Worm (Caenorhabditis elegans) whole organism, L4 larva: ENCODE measurements around the gene F45F2.11.

Experiments used
- F44E2.7 ChIP-seq: fragments of 200-800 bp; sonication (Bioruptor generic); IDR thresholded peaks from 2 replicates; pipeline ENCODE4 v2.1.2; 2022; ENCODE audit warnings: missing genetic modification characterization, missing compliant biosample characterization
- R02D3.7 ChIP-seq: fragments of 150-350 bp; sonication (generic microtip); optimal IDR thresholded peaks from 3 replicates; lab custom pipeline; 2014; ENCODE audit warnings: missing biosample characterization, missing genetic modification characterization
- T26A8.4 ChIP-seq: fragments of 200-800 bp; sonication (Bioruptor generic); IDR thresholded peaks from 2 replicates; pipeline ENCODE4 v1.3.6; 2022; ENCODE audit warnings: missing genetic modification characterization, missing compliant biosample characterization
- Y105C5A.15 ChIP-seq: fragments of 200-800 bp; sonication (Bioruptor generic); IDR thresholded peaks from 2 replicates; pipeline ENCODE4 v1.3.6; 2022; ENCODE audit warnings: missing genetic modification characterization, missing compliant biosample characterization
- Y48G9A.11 ChIP-seq: fragments of 200-800 bp; sonication (Bioruptor generic); IDR thresholded peaks from 2 replicates; pipeline ENCODE4 v1.3.6; 2022; ENCODE audit warnings: missing genetic modification reagents, missing genetic modification characterization, missing compliant biosample characterization
- ZK546.5 ChIP-seq, 2 experiments: sonication (generic microtip); optimal IDR thresholded peaks; 2 replicates each; lab custom pipeline; 2017; ENCODE audit warnings: missing biosample characterization in 2 of 2, missing genetic modification characterization in 2 of 2
- aly-2 ChIP-seq: sonication (generic microtip); optimal IDR thresholded peaks from 2 replicates; lab custom pipeline; 2018; ENCODE audit warnings: missing biosample characterization, missing genetic modification characterization
- attf-4 ChIP-seq: sonication (generic microtip); optimal IDR thresholded peaks from 3 replicates; lab custom pipeline; 2017; ENCODE audit warnings: missing biosample characterization, missing genetic modification characterization
- ceh-28 ChIP-seq: fragments of 150-350 bp; optimal IDR thresholded peaks from 2 replicates; lab custom pipeline; 2014; ENCODE audit warnings: missing biosample characterization, missing genetic modification reagents, missing genetic modification characterization
- ceh-44 ChIP-seq: fragments of 200-800 bp; sonication (Bioruptor generic); IDR thresholded peaks from 2 replicates; pipeline ENCODE4 v1.3.6; 2022; ENCODE audit warnings: missing genetic modification reagents, missing genetic modification characterization, missing compliant biosample characterization
- ceh-82 ChIP-seq: sonication (generic microtip); optimal IDR thresholded peaks from 2 replicates; lab custom pipeline; 2017; ENCODE audit warnings: missing biosample characterization, missing genetic modification characterization
- ces-1 ChIP-seq: fragments of 150-350 bp; sonication (generic microtip); optimal IDR thresholded peaks from 4 replicates; lab custom pipeline; 2014; ENCODE audit warnings: missing biosample characterization, missing genetic modification reagents, missing genetic modification characterization
- daf-12 ChIP-seq: fragments of 150-350 bp; optimal IDR thresholded peaks from 2 replicates; lab custom pipeline; 2014; ENCODE audit warnings: missing biosample characterization, missing genetic modification reagents, missing genetic modification characterization
- daf-16 ChIP-seq, 3 experiments: sonication (generic microtip); optimal IDR thresholded peaks; 2 replicates each; lab custom pipeline; 2016 to 2017; ENCODE audit warnings: missing genetic modification characterization in 3 of 3, missing genetic modification reagents in 3 of 3, mild to moderate bottlenecking in 2 of 3, missing compliant biosample characterization in 2 of 3, missing biosample characterization in 1 of 3, moderate library complexity in 1 of 3
- daf-19 ChIP-seq: fragments of 200-800 bp; sonication (Bioruptor generic); conservative IDR thresholded peaks from 2 replicates; pipeline ENCODE4 v1.3.6; 2022; ENCODE audit warnings: missing genetic modification characterization, missing compliant biosample characterization
- daf-8 ChIP-seq: fragments of 200-800 bp; sonication (Bioruptor generic); IDR thresholded peaks from 2 replicates; pipeline ENCODE4 v1.3.6; 2022; ENCODE audit warnings: missing genetic modification characterization, missing compliant biosample characterization
- dmd-6 ChIP-seq: fragments of 200-800 bp; sonication (Bioruptor generic); IDR thresholded peaks from 2 replicates; pipeline ENCODE4 v1.3.6; 2022; ENCODE audit warnings: missing genetic modification reagents, missing genetic modification characterization, missing compliant biosample characterization
- dmd-8 ChIP-seq: fragments of 200-800 bp; sonication (Bioruptor generic); IDR thresholded peaks from 2 replicates; pipeline ENCODE4 v1.3.6; 2022; ENCODE audit warnings: missing genetic modification characterization, missing compliant biosample characterization
- dmd-9 ChIP-seq: fragments of 200-800 bp; sonication (Bioruptor generic); IDR thresholded peaks from 2 replicates; pipeline ENCODE4 v1.3.6; 2022; ENCODE audit warnings: missing genetic modification reagents, missing genetic modification characterization, missing compliant biosample characterization
- duxl-1 ChIP-seq: sonication (generic microtip); optimal IDR thresholded peaks from 2 replicates; lab custom pipeline; 2016; ENCODE audit warnings: mild to moderate bottlenecking, missing genetic modification characterization, moderate library complexity, missing compliant biosample characterization; ENCODE audit not compliant: poor library complexity
- dve-1 ChIP-seq: sonication (generic microtip); optimal IDR thresholded peaks from 2 replicates; lab custom pipeline; 2017; ENCODE audit warnings: antibody characterized with exemption, mild to moderate bottlenecking, missing genetic modification characterization, missing compliant biosample characterization; ENCODE audit not compliant: insufficient read depth
- hmg-1.1 ChIP-seq: fragments of 200-800 bp; sonication (Bioruptor generic); IDR thresholded peaks from 2 replicates; pipeline ENCODE4 v1.3.6; 2022; ENCODE audit warnings: missing genetic modification reagents, missing genetic modification characterization, missing compliant biosample characterization
- lin-1 ChIP-seq: fragments of 200-800 bp; sonication (Bioruptor generic); IDR thresholded peaks from 2 replicates; pipeline ENCODE4 v1.3.6; 2022; ENCODE audit warnings: missing genetic modification reagents, missing genetic modification characterization, missing compliant biosample characterization
- lin-13 ChIP-seq: fragments of 150-350 bp; optimal IDR thresholded peaks from 2 replicates; lab custom pipeline; 2014; ENCODE audit warnings: missing biosample characterization, missing genetic modification reagents, missing genetic modification characterization
- lin-38 ChIP-seq: fragments of 200-800 bp; sonication (Bioruptor generic); IDR thresholded peaks from 2 replicates; pipeline ENCODE4 v1.3.6; 2022; ENCODE audit warnings: missing genetic modification reagents, missing genetic modification characterization, missing compliant biosample characterization
- lin-39 ChIP-seq: fragments of 150-350 bp; optimal IDR thresholded peaks from 2 replicates; lab custom pipeline; 2014; ENCODE audit warnings: missing biosample characterization, missing genetic modification reagents, missing genetic modification characterization
- mdt-29 ChIP-seq: fragments of 200-800 bp; sonication (Bioruptor generic); IDR thresholded peaks from 2 replicates; pipeline ENCODE4 v1.3.6; 2022; ENCODE audit warnings: missing genetic modification reagents, missing genetic modification characterization, missing compliant biosample characterization
- mep-1 ChIP-seq: fragments of 150-350 bp; sonication (generic microtip); optimal IDR thresholded peaks from 3 replicates; lab custom pipeline; 2014; ENCODE audit warnings: missing biosample characterization, missing genetic modification characterization
- mes-2 ChIP-seq: sonication (generic microtip); optimal IDR thresholded peaks from 2 replicates; lab custom pipeline; 2016; ENCODE audit warnings: missing genotype, mild to moderate bottlenecking, missing genetic modification characterization, missing compliant biosample characterization; ENCODE audit not compliant: poor library complexity, severe bottlenecking
- mxl-2 ChIP-seq: fragments of 200-800 bp; sonication (Bioruptor generic); conservative IDR thresholded peaks from 2 replicates; pipeline ENCODE4 v1.3.6; 2022; ENCODE audit warnings: missing genetic modification reagents, missing genetic modification characterization, missing compliant biosample characterization
- nhr-10 ChIP-seq: fragments of 150-350 bp; optimal IDR thresholded peaks from 2 replicates; lab custom pipeline; 2014; ENCODE audit warnings: missing biosample characterization, missing genetic modification characterization
- nhr-11 ChIP-seq: fragments of 150-350 bp; optimal IDR thresholded peaks from 2 replicates; lab custom pipeline; 2014; ENCODE audit warnings: missing biosample characterization, missing genetic modification characterization
- nhr-237 ChIP-seq: sonication (generic microtip); optimal IDR thresholded peaks from 2 replicates; lab custom pipeline; 2017; ENCODE audit warnings: missing biosample characterization, missing genetic modification characterization
- nhr-28 ChIP-seq: fragments of 150-350 bp; optimal IDR thresholded peaks from 2 replicates; lab custom pipeline; 2014; ENCODE audit warnings: missing biosample characterization, missing genetic modification characterization
- nhr-41 ChIP-seq: fragments of 200-800 bp; sonication (Bioruptor generic); IDR thresholded peaks from 2 replicates; pipeline ENCODE4 v1.3.6; 2022; ENCODE audit warnings: missing genetic modification reagents, missing genetic modification characterization, missing compliant biosample characterization
- nhr-42 ChIP-seq: fragments of 200-800 bp; sonication (Bioruptor generic); IDR thresholded peaks from 2 replicates; pipeline ENCODE4 v1.3.6; 2022; ENCODE audit warnings: missing genetic modification characterization, missing compliant biosample characterization
- nhr-76 ChIP-seq: fragments of 150-350 bp; optimal IDR thresholded peaks from 2 replicates; lab custom pipeline; 2014; ENCODE audit warnings: missing biosample characterization, missing genetic modification characterization
- nhr-77 ChIP-seq: fragments of 150-350 bp; optimal IDR thresholded peaks from 2 replicates; lab custom pipeline; 2014; ENCODE audit warnings: missing biosample characterization, missing genetic modification characterization
- pha-4 ChIP-seq, 2 experiments: fragments of 150-350 bp in 1 of 2; fragments of 200-800 bp in 1 of 2; sonication (Bioruptor generic) in 1 of 2; IDR thresholded peaks in 1 of 2; optimal IDR thresholded peaks in 1 of 2; 2 replicates each; pipeline versions ENCODE4 v1.3.6 to Lab custom; 2014 to 2022; ENCODE audit warnings: missing genetic modification characterization in 2 of 2, missing genetic modification reagents in 2 of 2, missing biosample characterization in 1 of 2, missing compliant biosample characterization in 1 of 2
- php-3 ChIP-seq: fragments of 200-800 bp; sonication (Bioruptor generic); IDR thresholded peaks from 2 replicates; pipeline ENCODE4 v1.3.6; 2022; ENCODE audit warnings: missing genetic modification reagents, missing genetic modification characterization, missing compliant biosample characterization
- rbr-2 ChIP-seq: sonication (generic microtip); optimal IDR thresholded peaks from 2 replicates; lab custom pipeline; 2016; ENCODE audit warnings: missing genotype, missing genetic modification characterization, missing compliant biosample characterization
- saeg-2 ChIP-seq: fragments of 200-800 bp; sonication (Bioruptor generic); IDR thresholded peaks from 2 replicates; pipeline ENCODE4 v1.3.6; 2022; ENCODE audit warnings: missing genetic modification reagents, missing genetic modification characterization, missing compliant biosample characterization
- snpc-1.2 ChIP-seq: fragments of 200-800 bp; sonication (Bioruptor generic); IDR thresholded peaks from 2 replicates; pipeline ENCODE4 v1.3.6; 2022; ENCODE audit warnings: missing genetic modification reagents, missing genetic modification characterization, missing compliant biosample characterization
- spr-1 ChIP-seq: sonication (generic microtip); optimal IDR thresholded peaks from 2 replicates; lab custom pipeline; 2016; ENCODE audit warnings: mild to moderate bottlenecking, missing genetic modification characterization, missing compliant biosample characterization
- tra-1 ChIP-seq: fragments of 200-800 bp; sonication (Bioruptor generic); IDR thresholded peaks from 2 replicates; pipeline ENCODE4 v1.3.6; 2022; ENCODE audit warnings: missing genetic modification reagents, missing genetic modification characterization, missing compliant biosample characterization
- unc-62 ChIP-seq, 3 experiments: fragments of 150-350 bp in 1 of 3; sonication (generic microtip); optimal IDR thresholded peaks in 2 of 3; peaks in 1 of 3; 1 replicate in 1 of 3; 2 replicates in 2 of 3; lab custom pipeline; 2014 to 2017; ENCODE audit warnings: missing biosample characterization in 3 of 3, missing genetic modification characterization in 3 of 3, missing genetic modification reagents in 3 of 3, missing genotype in 1 of 3
- vab-7 ChIP-seq: fragments of 200-800 bp; sonication (Bioruptor generic); IDR thresholded peaks from 2 replicates; pipeline ENCODE4 v1.3.6; 2022; ENCODE audit warnings: missing genetic modification reagents, missing genetic modification characterization, missing compliant biosample characterization
- zfp-2 ChIP-seq: sonication (generic microtip); optimal IDR thresholded peaks from 2 replicates; lab custom pipeline; 2016; ENCODE audit warnings: mild to moderate bottlenecking, missing genetic modification characterization, missing compliant biosample characterization
- zip-11 ChIP-seq: fragments of 200-800 bp; sonication (Bioruptor generic); IDR thresholded peaks from 2 replicates; pipeline ENCODE4 v1.3.6; 2022; ENCODE audit warnings: missing genetic modification characterization, missing compliant biosample characterization
- ztf-11 ChIP-seq: fragments of 150-350 bp; optimal IDR thresholded peaks from 2 replicates; lab custom pipeline; 2014; ENCODE audit warnings: missing biosample characterization, missing genetic modification characterization

The F45F2.11 gene

ce11 chrV:8500348-8500747 is 20.3 kb downstream of the F45F2.11 start (continued):
- peak; percentile 93 for TF ChIP-seq mep-1 (tag; lab: Kevin White, UChicago)
- TF ChIP-seq daf-12 (tag; lab: Kevin White, UChicago), result no peak
- TF ChIP-seq Y48G9A.11 (GFP tag; lab: Robert Waterston, UW), result peak; percentile 95
- TF ChIP-seq zip-11 (GFP tag; lab: Robert Waterston, UW), result peak; percentile 92
- TF ChIP-seq nhr-10 (tag; lab: Kevin White, UChicago), result peak; percentile 54
- peak; percentile 99 for TF ChIP-seq php-3 (GFP tag; lab: Robert Waterston, UW)
- TF ChIP-seq saeg-2 (GFP tag; lab: Robert Waterston, UW), result peak; percentile 99
- peak; percentile 92; the same call in 1 of the 2 replicates for TF ChIP-seq dmd-6 (GFP tag; lab: Robert Waterston, UW)
- TF ChIP-seq lin-13 (GFP tag; lab: Kevin White, UChicago), result peak; percentile 78
- peak; percentile 48 for TF ChIP-seq ceh-82 (tag; lab: Kevin White, UChicago)
- peak; percentile 96 for TF ChIP-seq rbr-2
- peak; percentile 86 for TF ChIP-seq attf-4 (tag; lab: Kevin White, UChicago)
- TF ChIP-seq ces-1 (GFP tag; lab: Kevin White, UChicago), result peak; percentile 74
- TF ChIP-seq vab-7, result peak; percentile 99
- peak; percentile 99 for TF ChIP-seq hmg-1.1 (GFP tag; lab: Robert Waterston, UW)
- TF ChIP-seq pha-4 (GFP tag; IDR thresholded peaks at IDR 0.05; lab: Robert Waterston, UW), result peak; percentile 99
- TF ChIP-seq pha-4 (tag; optimal IDR thresholded peaks at IDR 0.05; lab: Kevin White, UChicago), result no peak
- TF ChIP-seq unc-62 (GFP tag; optimal IDR thresholded peaks at IDR 0.05 in 1 of 2; lab: Kevin White, UChicago), result no peak
- TF ChIP-seq unc-62 (tag; optimal IDR thresholded peaks at IDR 0.05; lab: Kevin White, UChicago), result no peak
- peak; percentile 100 for TF ChIP-seq daf-19
- TF ChIP-seq F44E2.7, result peak; percentile 100
- TF ChIP-seq nhr-76 (tag; lab: Kevin White, UChicago), result no peak
- peak; percentile 98 for TF ChIP-seq snpc-1.2 (GFP tag; lab: Robert Waterston, UW)
- TF ChIP-seq mdt-29 (GFP tag; lab: Robert Waterston, UW), result peak; percentile 96
- TF ChIP-seq tra-1, result peak; percentile 99
- TF ChIP-seq mxl-2, result peak; percentile 95
- peak; percentile 99 for TF ChIP-seq lin-1
- TF ChIP-seq R02D3.7 (tag; lab: Kevin White, UChicago), result peak; percentile 72
- TF ChIP-seq Y105C5A.15 (GFP tag; lab: Robert Waterston, UW), result peak; percentile 100
- TF ChIP-seq aly-2 (tag; lab: Kevin White, UChicago), result peak; percentile 97
- TF ChIP-seq lin-38 (GFP tag; lab: Robert Waterston, UW), result peak; percentile 95
- TF ChIP-seq ceh-28, result no peak
- TF ChIP-seq dmd-9 (GFP tag; lab: Robert Waterston, UW), result peak; percentile 97
- TF ChIP-seq daf-8, result peak; percentile 98
- TF ChIP-seq daf-16 (GFP tag; optimal IDR thresholded peaks at IDR 0.05; lab: Kevin White, UChicago), result peak; percentile 96 to 98
- peak; percentile 84 for TF ChIP-seq daf-16 (tag; optimal IDR thresholded peaks at IDR 0.05; lab: Kevin White, UChicago)
- TF ChIP-seq ZK546.5 (tag; optimal IDR thresholded peaks at IDR 0.05; lab: Kevin White, UChicago), result no peak
- peak; percentile 98 for TF ChIP-seq duxl-1 (tag; lab: Kevin White, UChicago)
- TF ChIP-seq nhr-11 (tag; lab: Kevin White, UChicago), result peak; percentile 4
- TF ChIP-seq lin-39, result no peak
- peak; percentile 86 for TF ChIP-seq zfp-2 (tag; lab: Kevin White, UChicago)
- TF ChIP-seq mes-2 (tag; lab: Kevin White, UChicago), result peak; percentile 96
- TF ChIP-seq nhr-42, result peak; percentile 98
- TF ChIP-seq nhr-28, result peak; percentile 65
- TF ChIP-seq ztf-11 (tag; lab: Kevin White, UChicago), result no peak
- TF ChIP-seq spr-1 (tag; lab: Kevin White, UChicago), result peak; percentile 97
- TF ChIP-seq nhr-77 (tag; lab: Kevin White, UChicago), result peak; percentile 79
- peak; percentile 99 for TF ChIP-seq T26A8.4
- peak; percentile 96 for TF ChIP-seq ceh-44 (GFP tag; lab: Robert Waterston, UW)
- peak; percentile 100 for TF ChIP-seq dmd-8 (GFP tag; lab: Robert Waterston, UW)
- peak; percentile 100 for TF ChIP-seq nhr-41
- peak; percentile 90 for TF ChIP-seq dve-1 (tag; lab: Kevin White, UChicago)
- no peak for TF ChIP-seq nhr-237 (tag; lab: Kevin White, UChicago)
